Worm (Caenorhabditis elegans): ENCODE data around the gene sma-2.

DNA sequence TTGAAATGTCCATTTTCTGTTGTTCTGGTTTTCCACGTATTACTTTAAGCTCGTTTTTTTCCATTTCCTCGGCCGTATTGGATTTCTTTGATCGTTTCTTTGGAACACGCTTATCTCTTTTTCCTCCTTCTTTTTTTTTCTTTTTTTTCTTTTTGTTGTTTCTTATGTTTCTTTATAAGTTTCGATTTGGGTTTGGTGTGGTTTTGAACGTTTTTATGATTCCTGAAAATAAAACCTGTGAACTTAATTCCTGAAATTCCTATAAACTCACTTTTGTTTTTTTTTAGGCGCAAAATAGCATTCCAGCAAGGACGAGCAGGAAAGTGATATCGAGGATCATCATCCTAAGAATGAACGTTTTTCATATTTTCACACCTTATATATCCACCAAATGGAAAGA, 21.7 kb downstream of the sma-2 start, which contains the start of gene K02D10.2:
- TF ChIP-seq him-1 (tag; optimal IDR thresholded peaks at IDR 0.05) (no peak), W03F9.2 (tag; optimal IDR thresholded peaks at IDR 0.05) (no peak)
